Fruit fly (Drosophila melanogaster) whole organism, pupa: Measurements from ENCODE around the gene CG43373.

Experiments used
- CG10348 ChIP-seq: fragments of 200-800 bp; sonication (Bioruptor generic); IDR thresholded peaks from 2 replicates; pipeline ENCODE4 v1.3.6; 2022; ENCODE audit warnings: missing biosample characterization, missing genetic modification characterization
- CG12605 ChIP-seq: fragments of 200-800 bp; sonication (Bioruptor generic); IDR thresholded peaks from 2 replicates; pipeline ENCODE4 v1.3.6; 2022; ENCODE audit warnings: missing biosample characterization, missing genetic modification characterization
- CG4496 ChIP-seq: fragments of 200-800 bp; sonication (Bioruptor generic); IDR thresholded peaks from 3 replicates; pipeline ENCODE4 v1.3.6; 2022; ENCODE audit warnings: missing biosample characterization, missing genetic modification characterization
- CG9948 ChIP-seq: fragments of 200-800 bp; sonication (Bioruptor generic); optimal IDR thresholded peaks from 2 replicates; lab custom pipeline; 2018; ENCODE audit warnings: missing biosample characterization, mild to moderate bottlenecking, missing genetic modification characterization, moderate library complexity
- EcR ChIP-seq: fragments of 200-800 bp; sonication (Bioruptor generic); optimal IDR thresholded peaks from 3 replicates; lab custom pipeline; 2019; ENCODE audit warnings: missing biosample characterization, missing genetic modification characterization, mild to moderate bottlenecking, moderate library complexity, missing genetic modification reagents
- Snoo ChIP-seq: fragments of 200-800 bp; sonication (Bioruptor generic); optimal IDR thresholded peaks from 3 replicates; lab custom pipeline; 2017; ENCODE audit warnings: missing biosample characterization, mild to moderate bottlenecking, missing genetic modification characterization, inconsistent platforms

DNA sequence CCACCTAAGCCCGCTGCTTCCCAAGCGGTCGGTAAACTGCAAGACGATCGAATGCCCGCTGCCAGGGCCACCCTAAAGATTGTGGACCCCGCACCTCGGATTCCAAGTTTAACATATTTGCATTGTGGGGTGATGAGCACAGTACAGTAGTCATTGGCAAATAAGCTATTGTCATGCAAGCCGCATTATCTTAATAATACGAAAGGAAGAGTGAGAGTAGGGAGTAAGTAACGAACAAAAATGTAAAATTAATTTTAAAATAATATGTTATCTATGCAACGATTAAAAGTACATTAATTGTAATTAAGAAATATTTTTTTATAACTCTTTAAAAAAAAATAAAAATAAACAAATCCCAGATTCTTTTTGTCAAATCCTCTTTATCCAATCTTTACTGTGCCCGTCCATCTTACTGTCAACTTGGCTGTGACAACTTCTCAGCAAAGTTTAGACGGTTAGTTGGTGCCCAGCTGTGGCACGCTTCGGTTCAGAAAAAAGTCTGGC lies 45.9 kb downstream of the CG43373 start, which contains the start of gene st:
- TF ChIP-seq EcR (GFP tag; lab: Kevin White, UChicago), result no peak
- no peak for TF ChIP-seq CG4496
- TF ChIP-seq CG10348 (GFP tag; lab: Robert Waterston, UW), result no peak
- no peak for TF ChIP-seq CG9948
- TF ChIP-seq Snoo, result no peak
- no peak for TF ChIP-seq CG12605 (GFP tag; lab: Robert Waterston, UW)
